Fruit fly (Drosophila melanogaster): ENCODE results near the gene CG14322.

The CG14322 gene

dm6 chr3R:17703024-17703690, 55.7 kb downstream of the CG14322 start (continued):
- TF ChIP-seq NC2β (GFP tag; optimal IDR thresholded peaks at IDR 0.05): no peak
- TF ChIP-seq CG15269 (tag; optimal IDR thresholded peaks at IDR 0.05): no peak
- TF ChIP-seq CG16863 (GFP tag; optimal IDR thresholded peaks at IDR 0.05): no peak
- no peak for TF ChIP-seq zf30C (GFP tag; optimal IDR thresholded peaks at IDR 0.05)
- no peak for TF ChIP-seq bab2 (GFP tag; optimal IDR thresholded peaks at IDR 0.05)
- no peak for TF ChIP-seq B-H2 (GFP tag; optimal IDR thresholded peaks at IDR 0.05)
- TF ChIP-seq zfh2 (GFP tag; optimal IDR thresholded peaks at IDR 0.05): no peak
- TF ChIP-seq CG6791 (GFP tag; IDR thresholded peaks at IDR 0.05; ENCODE audit: partially characterized antibody): 0 out of 3 replicates have a peak, but pooled peaks have one; percentile 20
- TF ChIP-seq nom (GFP tag; optimal IDR thresholded peaks at IDR 0.05): peak; percentile 77
- TF ChIP-seq br (optimal IDR thresholded peaks at IDR 0.05): no peak
- TF ChIP-seq Ssrp (tag; optimal IDR thresholded peaks at IDR 0.05): peak; percentile 2
- no peak for TF ChIP-seq CG9932 (GFP tag; IDR thresholded peaks at IDR 0.05)
- no peak for TF ChIP-seq Bteb2 (GFP tag; optimal IDR thresholded peaks at IDR 0.05)
- peak; percentile 3 for TF ChIP-seq CG15479 (GFP tag; optimal IDR thresholded peaks at IDR 0.05)
- TF ChIP-seq CG7987 (GFP tag; optimal IDR thresholded peaks at IDR 0.05): no peak
- no peak for TF ChIP-seq CG8478 (optimal IDR thresholded peaks at IDR 0.05)
- no peak for TF ChIP-seq kni (GFP tag; optimal IDR thresholded peaks at IDR 0.05)
- TF ChIP-seq CG32772 (GFP tag; IDR thresholded peaks at IDR 0.05): no peak
- no peak for TF ChIP-seq Dip2 (GFP tag; IDR thresholded peaks at IDR 0.05)
- TF ChIP-seq CG14014 (GFP tag; IDR thresholded peaks at IDR 0.05): no peak; the same call in 1 of the 2 replicates
- TF ChIP-seq bcd (GFP tag; optimal IDR thresholded peaks at IDR 0.05): no peak
- TF ChIP-seq trh (GFP tag; optimal IDR thresholded peaks at IDR 0.05): no peak
- no peak for TF ChIP-seq YL-1 (GFP tag; optimal IDR thresholded peaks at IDR 0.05)
- TF ChIP-seq CG14860 (GFP tag; IDR thresholded peaks at IDR 0.05; ENCODE audit: partially characterized antibody): no peak
- no peak for TF ChIP-seq Scr (GFP tag; IDR thresholded peaks at IDR 0.05; ENCODE audit: partially characterized antibody)
- no peak for TF ChIP-seq Dp (GFP tag; optimal IDR thresholded peaks at IDR 0.05)
- no peak for TF ChIP-seq Sry-δ (GFP tag; optimal IDR thresholded peaks at IDR 0.05)
- no peak for TF ChIP-seq CG7786 (GFP tag; optimal IDR thresholded peaks at IDR 0.05)
- TF ChIP-seq Atf-2 (GFP tag; optimal IDR thresholded peaks at IDR 0.05): no peak
- no peak for TF ChIP-seq CG13296 (GFP tag; optimal IDR thresholded peaks at IDR 0.05)
- TF ChIP-seq CG13424 (tag; optimal IDR thresholded peaks at IDR 0.05): peak; percentile 27
- TF ChIP-seq Sry-β (GFP tag; optimal IDR thresholded peaks at IDR 0.05): no peak
- peak; percentile 49; the same call in 1 of the 3 replicates for TF ChIP-seq ci (GFP tag; IDR thresholded peaks at IDR 0.05)
- no peak for TF ChIP-seq CG1832 (GFP tag; optimal IDR thresholded peaks at IDR 0.05)
- peak; percentile 36 for TF ChIP-seq CG7839 (tag; optimal IDR thresholded peaks at IDR 0.05)
- no peak for TF ChIP-seq CG18619 (GFP tag; optimal IDR thresholded peaks at IDR 0.05)
- TF ChIP-seq grau (tag; optimal IDR thresholded peaks at IDR 0.05): peak; percentile 48
- TF ChIP-seq CG4820 (GFP tag; optimal IDR thresholded peaks at IDR 0.05): no peak
- no peak for TF ChIP-seq jing (GFP tag; optimal IDR thresholded peaks at IDR 0.05)
- no peak for TF ChIP-seq CTCF (GFP tag; optimal IDR thresholded peaks at IDR 0.05)
- TF ChIP-seq disco-r (GFP tag; optimal IDR thresholded peaks at IDR 0.05): no peak
- no peak for TF ChIP-seq nerfin-2 (GFP tag; IDR thresholded peaks at IDR 0.05; ENCODE audit: partially characterized antibody)
- TF ChIP-seq en (GFP tag; optimal IDR thresholded peaks at IDR 0.05): no peak
- TF ChIP-seq fd96Cb (tag; optimal IDR thresholded peaks at IDR 0.05): peak; percentile 15
- peak; percentile 83 for TF ChIP-seq sens (GFP tag)
- no peak for TF ChIP-seq Dbx (GFP tag; IDR thresholded peaks at IDR 0.05)
- no peak for TF ChIP-seq pnt (GFP tag; optimal IDR thresholded peaks at IDR 0.05)
- peak; percentile 42 for TF ChIP-seq Sox102F (GFP tag; optimal IDR thresholded peaks at IDR 0.05)
- no peak for TF ChIP-seq CG1024 (GFP tag; IDR thresholded peaks at IDR 0.05)
- TF ChIP-seq Lpt (GFP tag; optimal IDR thresholded peaks at IDR 0.05): no peak
- TF ChIP-seq Elba2 (GFP tag; optimal IDR thresholded peaks at IDR 0.05): no peak
- no peak for TF ChIP-seq hbn (GFP tag; IDR thresholded peaks at IDR 0.05; ENCODE audit: partially characterized antibody)
